Fruit fly (Drosophila melanogaster): ENCODE measurements around the gene Mcm3.

The Mcm3 gene

dm6 chrX:5358813-5359212 lies 35.2 kb downstream of the Mcm3 start (continued):
- no peak for TF ChIP-seq tll (GFP tag; optimal IDR thresholded peaks at IDR 0.05)
- TF ChIP-seq lab (GFP tag; optimal IDR thresholded peaks at IDR 0.05): no peak
- peak; percentile 14 for TF ChIP-seq CG4424 (GFP tag; optimal IDR thresholded peaks at IDR 0.05)
- TF ChIP-seq CG10979 (tag; optimal IDR thresholded peaks at IDR 0.05): peak; percentile 69
- TF ChIP-seq CG2678 (tag; optimal IDR thresholded peaks at IDR 0.05): peak; percentile 24
- no peak for TF ChIP-seq gt (GFP tag; IDR thresholded peaks at IDR 0.05)
- TF ChIP-seq insv (GFP tag; optimal IDR thresholded peaks at IDR 0.05): no peak
- TF ChIP-seq slbo (GFP tag; IDR thresholded peaks at IDR 0.05): no peak
- TF ChIP-seq br (optimal IDR thresholded peaks at IDR 0.05): no peak
- peak; percentile 2 for TF ChIP-seq CG2120 (GFP tag; optimal IDR thresholded peaks at IDR 0.05)
- TF ChIP-seq CG3407 (GFP tag; optimal IDR thresholded peaks at IDR 0.05): no peak
- TF ChIP-seq phol (tag; optimal IDR thresholded peaks at IDR 0.05): peak; percentile 29
- TF ChIP-seq Sin3A (optimal IDR thresholded peaks at IDR 0.05): no peak
- peak; percentile 21 for TF ChIP-seq zen (tag; optimal IDR thresholded peaks at IDR 0.05)
- TF ChIP-seq gem (tag; optimal IDR thresholded peaks at IDR 0.05): peak; percentile 40
- TF ChIP-seq CG12744 (GFP tag; optimal IDR thresholded peaks at IDR 0.05): peak; percentile 10
- TF ChIP-seq Med (GFP tag): peak; percentile 19
- no peak for TF ChIP-seq H15 (GFP tag; IDR thresholded peaks at IDR 0.05)
- no peak for TF ChIP-seq sim (GFP tag; IDR thresholded peaks at IDR 0.05)
- peak; percentile 32 for TF ChIP-seq CG13775 (GFP tag; optimal IDR thresholded peaks at IDR 0.05)
- no peak for TF ChIP-seq sob (GFP tag; IDR thresholded peaks at IDR 0.05)
- TF ChIP-seq sens (GFP tag): peak; percentile 41
- TF ChIP-seq CG15696 (tag; optimal IDR thresholded peaks at IDR 0.05): peak; percentile 3
- no peak for TF ChIP-seq Doc3 (GFP tag; IDR thresholded peaks at IDR 0.05; ENCODE audit: partially characterized antibody)
- peak; percentile 35 for TF ChIP-seq CG30403 (GFP tag; optimal IDR thresholded peaks at IDR 0.05)
- no peak for TF ChIP-seq shn (GFP tag; optimal IDR thresholded peaks at IDR 0.05)

- TF ChIP-seq CG1603 (tag; optimal IDR thresholded peaks at IDR 0.05): no peak
- peak; percentile 57 for TF ChIP-seq Hmr (GFP tag; optimal IDR thresholded peaks at IDR 0.05)
- TF ChIP-seq Atf-2 (GFP tag; optimal IDR thresholded peaks at IDR 0.05): no peak
- no peak for TF ChIP-seq gsb (GFP tag; IDR thresholded peaks at IDR 0.05)
- TF ChIP-seq CG10209 (GFP tag; optimal IDR thresholded peaks at IDR 0.05): no peak
- TF ChIP-seq Ravus (GFP tag; IDR thresholded peaks at IDR 0.05): no peak
- no peak for TF ChIP-seq CG12942 (GFP tag; optimal IDR thresholded peaks at IDR 0.05)
- TF ChIP-seq CG18599 (GFP tag; optimal IDR thresholded peaks at IDR 0.05): peak; percentile 39
- TF ChIP-seq lab (GFP tag; optimal IDR thresholded peaks at IDR 0.05): peak; percentile 9
- TF ChIP-seq CG9932 (GFP tag; IDR thresholded peaks at IDR 0.05): no peak
- TF ChIP-seq CG11398 (GFP tag; optimal IDR thresholded peaks at IDR 0.05): no peak
- peak in 1 of 2 experiments; percentile 20 for TF ChIP-seq Trl (optimal IDR thresholded peaks at IDR 0.05)
- TF ChIP-seq Trl (GFP tag; optimal IDR thresholded peaks at IDR 0.05): no peak
- no peak for TF ChIP-seq Rx (GFP tag; IDR thresholded peaks at IDR 0.05)
- TF ChIP-seq Hr78 (GFP tag; optimal IDR thresholded peaks at IDR 0.05): no peak
- TF ChIP-seq h (optimal IDR thresholded peaks at IDR 0.05): no peak
- TF ChIP-seq CG15011 (GFP tag; optimal IDR thresholded peaks at IDR 0.05): no peak
- TF ChIP-seq CG10462 (GFP tag; optimal IDR thresholded peaks at IDR 0.05): no peak
- peak; percentile 64 for TF ChIP-seq crol (GFP tag; IDR thresholded peaks at IDR 0.05)
- no peak for TF ChIP-seq pros (GFP tag; optimal IDR thresholded peaks at IDR 0.05)
- no peak for TF ChIP-seq bbx (GFP tag; IDR thresholded peaks at IDR 0.05; ENCODE audit: partially characterized antibody)
- no peak for TF ChIP-seq CG12744 (GFP tag; optimal IDR thresholded peaks at IDR 0.05)
- TF ChIP-seq mld (GFP tag; IDR thresholded peaks at IDR 0.05; ENCODE audit: partially characterized antibody): no peak
- peak; percentile 51 for TF ChIP-seq CG13894 (tag; optimal IDR thresholded peaks at IDR 0.05)
- no peak for TF ChIP-seq lola (GFP tag; optimal IDR thresholded peaks at IDR 0.05)
- no peak for TF ChIP-seq kni (GFP tag; optimal IDR thresholded peaks at IDR 0.05)
- TF ChIP-seq CG17912 (GFP tag; optimal IDR thresholded peaks at IDR 0.05): no peak
- TF ChIP-seq HHEX (GFP tag; optimal IDR thresholded peaks at IDR 0.05): peak; percentile 2
These were observed 39.5 kb downstream of the Mcm3 start for dm6 chrX:5363116-5363515.
